Worm (Caenorhabditis elegans) whole organism, late embryonic: ENCODE measurements around the gene sra-34.

ENCODE experiments used
- F13H6.1 ChIP-seq: sonication (generic microtip); optimal IDR thresholded peaks from 2 replicates; lab custom pipeline; 2016; ENCODE audit warnings: missing genetic modification characterization, missing compliant biosample characterization
- nfya-1 ChIP-seq: sonication (generic microtip); optimal IDR thresholded peaks from 2 replicates; lab custom pipeline; 2017; ENCODE audit warnings: missing genetic modification characterization, mild to moderate bottlenecking, missing compliant biosample characterization, antibody characterized with exemption, moderate library complexity
- pha-4 ChIP-seq: fragments of 150-350 bp; optimal IDR thresholded peaks from 2 replicates; lab custom pipeline; 2018; ENCODE audit warnings: missing biosample characterization, missing genetic modification reagents, missing genetic modification characterization
- pqm-1 ChIP-seq: sonication (generic microtip); optimal IDR thresholded peaks from 2 replicates; lab custom pipeline; 2016; ENCODE audit warnings: missing genetic modification characterization, missing compliant biosample characterization
- sox-4 ChIP-seq: sonication (generic microtip); optimal IDR thresholded peaks from 2 replicates; lab custom pipeline; 2017; ENCODE audit warnings: mild to moderate bottlenecking, missing genetic modification characterization, inconsistent platforms, missing compliant biosample characterization
- tbx-2 ChIP-seq: sonication (generic microtip); optimal IDR thresholded peaks from 2 replicates; lab custom pipeline; 2016; ENCODE audit warnings: missing genetic modification characterization, missing compliant biosample characterization

ce11 chrII:4505097-4505626, 38.3 kb downstream of the sra-34 start, which contains the start of gene camt-1:
- TF ChIP-seq F13H6.1 (tag; lab: Kevin White, UChicago), result no peak
- TF ChIP-seq tbx-2, result no peak
- no peak for TF ChIP-seq nfya-1 (tag; lab: Kevin White, UChicago)
- no peak for TF ChIP-seq pqm-1
- TF ChIP-seq pha-4 (tag; lab: Kevin White, UChicago), result no peak
- TF ChIP-seq sox-4, result no peak
